Fruit fly (Drosophila melanogaster): ENCODE data around the gene Spase22-23.

- TF ChIP-seq foxo (GFP tag; optimal IDR thresholded peaks at IDR 0.05) = no peak
- TF ChIP-seq Sp1 (GFP tag; optimal IDR thresholded peaks at IDR 0.05) = no peak
- TF ChIP-seq h (GFP tag; optimal IDR thresholded peaks at IDR 0.05) = no peak
- TF ChIP-seq N (GFP tag; optimal IDR thresholded peaks at IDR 0.05) = no peak
- TF ChIP-seq pan (optimal IDR thresholded peaks at IDR 0.05) = no peak
- no peak for TF ChIP-seq jim (GFP tag; optimal IDR thresholded peaks at IDR 0.05)
Observed at dm6 chr3R:24229870-24230422, at the start of gene Spase22-23.
